Worm (Caenorhabditis elegans) whole organism, L2 larva: Measurements from ENCODE around the gene tag-342.

ENCODE experiments used
- egl-27 ChIP-seq: sonication (generic microtip); optimal IDR thresholded peaks from 3 replicates; lab custom pipeline; 2017; ENCODE audit warnings: missing biosample characterization, missing genetic modification reagents, missing genetic modification characterization
- fos-1 ChIP-seq: fragments of 150-350 bp; optimal IDR thresholded peaks from 2 replicates; lab custom pipeline; 2014; ENCODE audit warnings: missing biosample characterization, missing genetic modification characterization
- nhr-11 ChIP-seq: fragments of 150-350 bp; optimal IDR thresholded peaks from 2 replicates; lab custom pipeline; 2014; ENCODE audit warnings: missing biosample characterization, missing genetic modification characterization
- nhr-12 ChIP-seq: fragments of 150-350 bp; optimal IDR thresholded peaks from 2 replicates; lab custom pipeline; 2014; ENCODE audit warnings: missing biosample characterization, missing genetic modification characterization
- unc-39 ChIP-seq: fragments of 150-350 bp; optimal IDR thresholded peaks from 2 replicates; lab custom pipeline; 2014; ENCODE audit warnings: missing biosample characterization, missing genetic modification characterization
- ztf-1 ChIP-seq: fragments of 200-800 bp; sonication (Bioruptor generic); conservative IDR thresholded peaks from 2 replicates; pipeline ENCODE4 v1.3.6; 2022; ENCODE audit warnings: missing genetic modification characterization, missing compliant biosample characterization

DNA sequence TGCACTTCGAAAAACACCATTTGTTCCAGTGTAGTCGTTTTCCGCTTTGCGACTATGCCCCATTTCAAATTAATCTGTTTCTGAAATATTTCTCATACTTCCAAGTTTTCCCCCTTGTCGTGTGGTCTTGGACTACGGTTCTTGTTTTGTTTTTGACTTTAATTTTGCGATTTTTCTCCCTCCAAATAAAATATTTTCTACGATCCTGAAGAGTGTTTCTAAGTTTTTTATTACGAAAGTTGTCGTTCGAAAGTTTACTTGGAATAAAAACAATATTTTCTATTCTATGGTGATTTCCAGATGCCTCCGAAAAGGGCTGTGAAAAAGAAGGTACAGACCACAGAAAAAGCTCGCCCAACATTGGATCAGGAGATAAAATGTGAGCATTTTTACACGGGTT lies at the start of gene tag-342:
- TF ChIP-seq ztf-1 (no peak), fos-1 (tag; lab: Kevin White, UChicago) (no peak), nhr-11 (tag; lab: Kevin White, UChicago) (no peak), egl-27 (tag; lab: Kevin White, UChicago) (no peak), nhr-12 (tag; lab: Kevin White, UChicago) (no peak), unc-39 (tag; lab: Kevin White, UChicago) (no peak)
